Worm (Caenorhabditis elegans) whole organism, L2 larva: ENCODE measurements around the gene clc-13.

Source experiments
- ZK546.5 ChIP-seq: sonication (generic microtip); optimal IDR thresholded peaks from 2 replicates; lab custom pipeline; 2017; ENCODE audit warnings: missing biosample characterization, missing genetic modification characterization
- alr-1 ChIP-seq: fragments of 150-350 bp; optimal IDR thresholded peaks from 2 replicates; lab custom pipeline; 2014; ENCODE audit warnings: missing biosample characterization, missing genetic modification characterization
- elt-1 ChIP-seq: fragments of 150-350 bp; optimal IDR thresholded peaks from 2 replicates; lab custom pipeline; 2014; ENCODE audit warnings: missing biosample characterization, missing genetic modification characterization
- lin-13 ChIP-seq: fragments of 150-350 bp; optimal IDR thresholded peaks from 2 replicates; lab custom pipeline; 2014; ENCODE audit warnings: missing biosample characterization, missing genetic modification reagents, missing genetic modification characterization
- lin-39 ChIP-seq: fragments of 150-350 bp; optimal IDR thresholded peaks from 2 replicates; lab custom pipeline; 2014; ENCODE audit warnings: missing biosample characterization, missing genetic modification reagents, missing genetic modification characterization
- nhr-12 ChIP-seq: fragments of 150-350 bp; optimal IDR thresholded peaks from 2 replicates; lab custom pipeline; 2014; ENCODE audit warnings: missing biosample characterization, missing genetic modification characterization
- nhr-237 ChIP-seq: fragments of 150-350 bp; optimal IDR thresholded peaks from 2 replicates; lab custom pipeline; 2014; ENCODE audit warnings: missing biosample characterization, missing genetic modification characterization
- nhr-25 ChIP-seq: fragments of 150-350 bp; sonication (generic microtip); optimal IDR thresholded peaks from 3 replicates; lab custom pipeline; 2014; ENCODE audit warnings: missing biosample characterization, missing genetic modification characterization
- nhr-77 ChIP-seq: fragments of 150-350 bp; optimal IDR thresholded peaks from 2 replicates; lab custom pipeline; 2014; ENCODE audit warnings: missing biosample characterization, missing genetic modification characterization
- unc-39 ChIP-seq: fragments of 150-350 bp; optimal IDR thresholded peaks from 2 replicates; lab custom pipeline; 2014; ENCODE audit warnings: missing biosample characterization, missing genetic modification characterization
- unc-62 ChIP-seq: fragments of 150-350 bp; optimal IDR thresholded peaks from 2 replicates; lab custom pipeline; 2014; ENCODE audit warnings: missing biosample characterization, missing genetic modification reagents, missing genetic modification characterization
- ztf-1 ChIP-seq: fragments of 200-800 bp; sonication (Bioruptor generic); conservative IDR thresholded peaks from 2 replicates; pipeline ENCODE4 v1.3.6; 2022; ENCODE audit warnings: missing genetic modification characterization, missing compliant biosample characterization
- ztf-11 ChIP-seq: sonication (generic microtip); optimal IDR thresholded peaks from 2 replicates; lab custom pipeline; 2017; ENCODE audit warnings: missing biosample characterization, missing genetic modification characterization
- ztf-4 ChIP-seq: fragments of 150-350 bp; optimal IDR thresholded peaks from 2 replicates; lab custom pipeline; 2014; ENCODE audit warnings: missing biosample characterization, missing genetic modification characterization

ce11 chrV:17019690-17020089 lies 5.5 kb downstream of the clc-13 start, which contains the start of gene F49H6.17:
- no peak for TF ChIP-seq ztf-11 (tag; lab: Kevin White, UChicago)
- no peak for TF ChIP-seq unc-62
- TF ChIP-seq nhr-237, result no peak
- TF ChIP-seq elt-1 (tag; lab: Kevin White, UChicago), result no peak
- TF ChIP-seq ztf-4 (tag; lab: Kevin White, UChicago), result no peak
- no peak for TF ChIP-seq unc-39
- no peak for TF ChIP-seq nhr-25 (tag; lab: Kevin White, UChicago)
- no peak for TF ChIP-seq nhr-12
- TF ChIP-seq alr-1 (tag; lab: Kevin White, UChicago), result no peak
- TF ChIP-seq lin-13 (GFP tag; lab: Kevin White, UChicago), result no peak
- TF ChIP-seq lin-39, result no peak
- no peak for TF ChIP-seq ZK546.5
- TF ChIP-seq ztf-1, result no peak
- no peak for TF ChIP-seq nhr-77 (tag; lab: Kevin White, UChicago)
